Worm (Caenorhabditis elegans): ENCODE measurements around the gene F09E5.3.
A peak's percentile ranks its signal among the peaks of the same experiment; 100 is the strongest.

F09E5.3 gene

ce11 chrII:5335370-5336034 is 38.3 kb upstream of the F09E5.3 start (continued):
- TF ChIP-seq unc-62 (GFP tag; optimal IDR thresholded peaks at IDR 0.05), result no peak
- peak; percentile 95 for TF ChIP-seq dsc-1 (tag; optimal IDR thresholded peaks at IDR 0.05)

DNA sequence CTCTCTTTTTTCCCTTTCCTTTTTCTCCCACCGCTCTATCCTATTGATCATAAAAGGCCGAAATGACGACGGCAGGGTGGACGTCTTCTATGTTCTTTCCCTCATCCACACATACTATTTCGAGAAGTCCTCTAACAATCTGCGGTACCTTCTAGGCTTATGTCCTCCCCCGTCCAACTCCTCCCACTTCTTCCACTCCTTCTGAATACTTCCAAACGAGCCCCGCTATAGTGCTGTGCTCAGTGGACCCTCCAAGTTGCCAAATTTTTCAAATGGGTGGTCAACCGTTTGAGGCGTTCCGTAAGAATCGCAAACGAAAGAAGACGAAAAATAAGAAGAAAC is 37.8 kb upstream of the F09E5.3 start:
- TF ChIP-seq lir-3 (tag; optimal IDR thresholded peaks at IDR 0.05; ENCODE audit: poor library complexity) (no peak), lin-35 (GFP tag; optimal IDR thresholded peaks at IDR 0.05) (peak in 1 of 2 experiments; percentile 28), swsn-7 (tag; optimal IDR thresholded peaks at IDR 0.05) (peak; percentile 44), Y116A8C.19 (tag; optimal IDR thresholded peaks at IDR 0.05; ENCODE audit: borderline replicate concordance) (no peak), zag-1 (tag; optimal IDR thresholded peaks at IDR 0.05) (no peak), ceh-90 (tag; optimal IDR thresholded peaks at IDR 0.05) (no peak), C16A3.4 (tag; optimal IDR thresholded peaks at IDR 0.05) (peak; percentile 6), sox-4 (tag; optimal IDR thresholded peaks at IDR 0.05) (no peak), ama-1 (optimal IDR thresholded peaks at IDR 0.05) (no peak), ces-1 (GFP tag; optimal IDR thresholded peaks at IDR 0.05) (no peak), egl-13 (tag; optimal IDR thresholded peaks at IDR 0.05) (peak; percentile 31), lin-15B (tag; optimal IDR thresholded peaks at IDR 0.05) (no peak), rnt-1 (tag; optimal IDR thresholded peaks at IDR 0.05) (no peak), unc-62 (GFP tag; optimal IDR thresholded peaks at IDR 0.05) (no peak), lin-39 (tag; optimal IDR thresholded peaks at IDR 0.05) (no peak), efl-1 (optimal IDR thresholded peaks at IDR 0.05) (peak; percentile 32 to 38), efl-1 (GFP tag; optimal IDR thresholded peaks at IDR 0.05 in 1 of 2) (peak in 1 of 2 experiments; percentile 82), zip-4 (GFP tag; optimal IDR thresholded peaks at IDR 0.05) (no peak), C34B4.2 (tag; optimal IDR thresholded peaks at IDR 0.05) (no peak), hpl-2 (GFP tag; optimal IDR thresholded peaks at IDR 0.05) (no peak), sptf-1 (tag; optimal IDR thresholded peaks at IDR 0.05) (no peak), nhr-28 (tag; optimal IDR thresholded peaks at IDR 0.05) (no peak), nhr-90 (tag; optimal IDR thresholded peaks at IDR 0.05; ENCODE audit: poor library complexity) (no peak), ztf-4 (tag; optimal IDR thresholded peaks at IDR 0.05) (no peak), elt-2 (tag; optimal IDR thresholded peaks at IDR 0.05) (no peak), F16B12.6 (tag; optimal IDR thresholded peaks at IDR 0.05) (no peak), blmp-1 (tag; optimal IDR thresholded peaks at IDR 0.05) (peak; percentile 94), lsy-2 (tag; optimal IDR thresholded peaks at IDR 0.05) (peak; percentile 34 to 52), lin-14 (GFP tag; optimal IDR thresholded peaks at IDR 0.05) (peak; percentile 91), ztf-11 (tag; optimal IDR thresholded peaks at IDR 0.05) (no peak), nhr-71 (tag; optimal IDR thresholded peaks at IDR 0.05) (peak; percentile 51), mdl-1 (tag; optimal IDR thresholded peaks at IDR 0.05) (no peak), mep-1 (tag; optimal IDR thresholded peaks at IDR 0.05) (peak; percentile 31), elt-3 (tag; optimal IDR thresholded peaks at IDR 0.05) (no peak), unc-30 (tag; optimal IDR thresholded peaks at IDR 0.05) (no peak), nhr-19 (GFP tag; conservative IDR thresholded peaks at IDR 0.05) (no peak), unc-98 (GFP tag; IDR thresholded peaks at IDR 0.05) (no peak), hlh-4 (tag; optimal IDR thresholded peaks at IDR 0.05) (no peak), aly-2 (tag; optimal IDR thresholded peaks at IDR 0.05) (no peak), ets-5 (GFP tag; IDR thresholded peaks at IDR 0.05) (no peak), isw-1 (GFP tag; IDR thresholded peaks at IDR 0.05) (peak; percentile 28), lin-13 (GFP tag; optimal IDR thresholded peaks at IDR 0.05) (peak; percentile 43), aha-1 (tag; optimal IDR thresholded peaks at IDR 0.05) (no peak), nhr-77 (tag; optimal IDR thresholded peaks at IDR 0.05) (no peak), nhr-85 (tag) (no peak), mef-2 (tag; optimal IDR thresholded peaks at IDR 0.05) (no peak), tlp-1 (tag; optimal IDR thresholded peaks at IDR 0.05) (no peak), hlh-17 (GFP tag; optimal IDR thresholded peaks at IDR 0.05; ENCODE audit: borderline replicate concordance) (no peak), jun-1 (tag; optimal IDR thresholded peaks at IDR 0.05) (no peak), egl-27 (tag; optimal IDR thresholded peaks at IDR 0.05) (no peak), fkh-10 (GFP tag; optimal IDR thresholded peaks at IDR 0.05) (peak; percentile 69)
